Worm (Caenorhabditis elegans): ENCODE measurements around the gene F19B2.7.

F19B2.7 gene

ce11 chrV:20151432-20151831 lies at the start of gene F19B2.7:
Gene F19B2.7, plus strand, starts transcription at chrV:20151732.
- no peak for TF ChIP-seq T22C8.4 (GFP tag; IDR thresholded peaks at IDR 0.05)
- TF ChIP-seq ztf-23 (GFP tag; IDR thresholded peaks at IDR 0.05), result no peak
- no peak for TF ChIP-seq flt-1 (GFP tag; IDR thresholded peaks at IDR 0.05)

ce11 chrV:20104417-20104816 lies 47.1 kb upstream of the F19B2.7 start:
- TF ChIP-seq ref-1 (GFP tag; conservative IDR thresholded peaks at IDR 0.05) (no peak), T22C8.4 (GFP tag; IDR thresholded peaks at IDR 0.05) (peak; percentile 45; the same call in 1 of the 2 replicates)

DNA sequence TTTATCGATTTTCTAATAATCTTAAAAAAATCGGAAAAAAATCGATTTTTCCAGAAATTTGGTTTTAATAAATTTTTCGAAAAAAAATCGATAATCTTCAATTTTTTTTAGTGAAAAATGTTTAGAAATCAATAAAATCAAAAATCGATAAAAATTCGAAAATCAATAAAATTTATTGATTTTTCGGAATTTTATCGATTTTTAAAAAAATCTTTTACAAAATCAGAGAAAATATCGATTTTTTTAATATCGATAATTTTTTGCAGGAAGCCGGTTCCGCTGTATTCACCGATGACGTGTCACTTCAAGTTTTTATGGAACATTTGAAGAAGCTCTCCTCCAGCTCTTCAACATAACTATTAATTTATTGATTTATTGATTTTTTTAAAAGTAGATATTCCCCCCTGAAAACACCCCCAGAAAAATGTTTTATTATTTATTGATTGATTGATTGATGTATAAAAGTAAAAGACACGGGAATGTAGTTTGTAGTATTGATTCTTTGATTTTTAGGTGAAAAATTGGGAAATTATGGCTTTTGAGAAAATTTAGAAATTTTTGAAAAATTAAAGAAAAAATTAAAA lies 46.2 kb upstream of the F19B2.7 start:
- peak; percentile 63; the same call in 1 of the 2 replicates for TF ChIP-seq T22C8.4 (GFP tag; IDR thresholded peaks at IDR 0.05)
- TF ChIP-seq cog-1 (tag; optimal IDR thresholded peaks at IDR 0.05), result no peak
- no peak for TF ChIP-seq flt-1 (GFP tag; IDR thresholded peaks at IDR 0.05)

ce11 chrV:20119770-20120169 lies 31.8 kb upstream of the F19B2.7 start:
- TF ChIP-seq T22C8.4 (GFP tag; IDR thresholded peaks at IDR 0.05) (no peak), tab-1 (GFP tag; IDR thresholded peaks at IDR 0.05) (no peak), ztf-29 (GFP tag; IDR thresholded peaks at IDR 0.05) (no peak), ref-1 (GFP tag; conservative IDR thresholded peaks at IDR 0.05) (no peak), klf-2 (GFP tag; conservative IDR thresholded peaks at IDR 0.05) (no peak), med-1 (GFP tag; optimal IDR thresholded peaks at IDR 0.05; ENCODE audit: insufficient read depth) (no peak), flt-1 (GFP tag; IDR thresholded peaks at IDR 0.05) (no peak), cog-1 (tag; optimal IDR thresholded peaks at IDR 0.05) (no peak), ztf-23 (GFP tag; IDR thresholded peaks at IDR 0.05) (no peak)

- no peak for TF ChIP-seq flt-1 (GFP tag; IDR thresholded peaks at IDR 0.05)
- TF ChIP-seq ztf-23 (GFP tag; IDR thresholded peaks at IDR 0.05), result no peak
- no peak for TF ChIP-seq T22C8.4 (GFP tag; IDR thresholded peaks at IDR 0.05)
- TF ChIP-seq ztf-29 (GFP tag; IDR thresholded peaks at IDR 0.05), result no peak
- TF ChIP-seq cog-1 (tag; optimal IDR thresholded peaks at IDR 0.05), result no peak
- no peak for TF ChIP-seq med-1 (GFP tag; optimal IDR thresholded peaks at IDR 0.05; ENCODE audit: insufficient read depth)
- no peak for TF ChIP-seq klf-2 (GFP tag; conservative IDR thresholded peaks at IDR 0.05)
- no peak for TF ChIP-seq tab-1 (GFP tag; IDR thresholded peaks at IDR 0.05)
- no peak for TF ChIP-seq ref-1 (GFP tag; conservative IDR thresholded peaks at IDR 0.05)
Observed at ce11 chrV:20120623-20121165, 30.8 kb upstream of the F19B2.7 start, which contains the start of gene ncx-1. Gene ncx-1, minus strand, starts transcription at chrV:20120673.

DNA sequence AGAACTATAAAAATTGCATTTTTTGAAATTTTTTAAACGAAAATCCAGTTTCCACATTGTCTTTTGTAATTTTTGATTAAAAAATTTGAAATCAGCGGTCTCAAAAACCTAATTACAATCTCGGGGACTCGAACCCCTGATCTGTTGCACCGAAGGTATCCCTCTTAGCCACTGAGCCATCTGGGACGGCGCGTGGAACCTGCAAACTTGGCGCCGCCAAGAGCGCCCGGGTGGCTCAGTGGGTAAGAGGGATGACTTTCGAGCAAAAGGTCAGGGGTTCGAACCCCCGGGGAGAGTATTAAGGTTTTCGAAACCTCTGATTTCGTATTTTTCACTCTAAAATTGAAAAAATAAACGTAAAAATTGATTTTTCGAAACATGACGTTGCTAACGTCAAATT lies 28.5 kb upstream of the F19B2.7 start:
- no peak for TF ChIP-seq T22C8.4 (GFP tag; IDR thresholded peaks at IDR 0.05)
- no peak for TF ChIP-seq ref-1 (GFP tag; conservative IDR thresholded peaks at IDR 0.05)
- no peak for TF ChIP-seq med-1 (GFP tag; optimal IDR thresholded peaks at IDR 0.05; ENCODE audit: insufficient read depth)
- TF ChIP-seq ztf-23 (GFP tag; IDR thresholded peaks at IDR 0.05), result no peak
- TF ChIP-seq ztf-29 (GFP tag; IDR thresholded peaks at IDR 0.05), result no peak
- TF ChIP-seq klf-2 (GFP tag; conservative IDR thresholded peaks at IDR 0.05), result no peak
- no peak for TF ChIP-seq flt-1 (GFP tag; IDR thresholded peaks at IDR 0.05)
- no peak for TF ChIP-seq cog-1 (tag; optimal IDR thresholded peaks at IDR 0.05)
- TF ChIP-seq tab-1 (GFP tag; IDR thresholded peaks at IDR 0.05), result no peak

DNA sequence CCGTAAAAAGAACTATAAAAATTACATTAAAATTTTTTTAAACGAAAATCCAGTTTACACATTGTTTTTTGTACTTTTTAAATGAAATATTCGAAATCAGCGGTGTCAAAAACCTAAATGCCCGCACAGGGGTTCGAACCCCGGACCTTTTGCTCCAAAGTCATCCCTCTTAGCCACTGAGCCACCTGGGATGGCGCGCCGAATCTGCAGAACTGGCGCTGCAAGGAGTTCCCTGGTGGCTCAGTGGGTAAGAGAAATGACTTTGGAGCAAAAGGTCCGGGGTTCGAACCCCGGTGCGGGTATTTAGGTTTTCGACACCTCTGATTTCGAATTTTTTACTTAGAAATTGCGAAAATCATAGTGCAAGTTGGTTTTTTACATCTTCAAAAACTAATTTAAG lies 27.9 kb upstream of the F19B2.7 start:
- TF ChIP-seq ztf-29 (GFP tag; IDR thresholded peaks at IDR 0.05) (no peak), ztf-23 (GFP tag; IDR thresholded peaks at IDR 0.05) (no peak), ref-1 (GFP tag; conservative IDR thresholded peaks at IDR 0.05) (no peak), med-1 (GFP tag; optimal IDR thresholded peaks at IDR 0.05; ENCODE audit: insufficient read depth) (no peak), klf-2 (GFP tag; conservative IDR thresholded peaks at IDR 0.05) (no peak), T22C8.4 (GFP tag; IDR thresholded peaks at IDR 0.05) (no peak), tab-1 (GFP tag; IDR thresholded peaks at IDR 0.05) (no peak)

DNA sequence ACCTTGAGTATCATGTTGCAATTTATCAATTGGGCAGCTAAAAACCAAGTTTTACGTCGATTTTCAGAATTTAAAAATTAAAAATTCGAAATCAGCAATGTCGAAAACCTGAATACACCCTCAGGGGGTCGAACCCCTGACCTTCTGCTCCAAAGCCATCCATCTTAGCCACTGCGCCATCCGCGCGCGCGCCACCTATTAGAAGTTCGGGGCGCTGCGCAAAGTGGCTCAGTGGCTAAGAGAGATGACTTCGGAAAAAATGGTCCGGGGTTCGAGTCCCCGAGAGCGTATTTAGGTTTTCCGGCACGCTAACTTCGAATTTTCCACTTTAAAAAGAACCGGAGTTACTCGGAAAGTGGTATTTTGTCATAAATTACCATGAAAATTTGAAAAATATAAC lies 27.1 kb upstream of the F19B2.7 start:
- TF ChIP-seq klf-2 (GFP tag; conservative IDR thresholded peaks at IDR 0.05) (no peak), cog-1 (tag; optimal IDR thresholded peaks at IDR 0.05) (no peak), ref-1 (GFP tag; conservative IDR thresholded peaks at IDR 0.05) (no peak), tab-1 (GFP tag; IDR thresholded peaks at IDR 0.05) (no peak), T22C8.4 (GFP tag; IDR thresholded peaks at IDR 0.05) (no peak), flt-1 (GFP tag; IDR thresholded peaks at IDR 0.05) (no peak), med-1 (GFP tag; optimal IDR thresholded peaks at IDR 0.05; ENCODE audit: insufficient read depth) (no peak), ztf-23 (GFP tag; IDR thresholded peaks at IDR 0.05) (no peak), ztf-29 (GFP tag; IDR thresholded peaks at IDR 0.05) (no peak)

ce11 chrV:20125137-20125536 lies 26.4 kb upstream of the F19B2.7 start:
- TF ChIP-seq med-1 (GFP tag; optimal IDR thresholded peaks at IDR 0.05; ENCODE audit: insufficient read depth) (no peak), ref-1 (GFP tag; conservative IDR thresholded peaks at IDR 0.05) (no peak), T22C8.4 (GFP tag; IDR thresholded peaks at IDR 0.05) (no peak)

DNA sequence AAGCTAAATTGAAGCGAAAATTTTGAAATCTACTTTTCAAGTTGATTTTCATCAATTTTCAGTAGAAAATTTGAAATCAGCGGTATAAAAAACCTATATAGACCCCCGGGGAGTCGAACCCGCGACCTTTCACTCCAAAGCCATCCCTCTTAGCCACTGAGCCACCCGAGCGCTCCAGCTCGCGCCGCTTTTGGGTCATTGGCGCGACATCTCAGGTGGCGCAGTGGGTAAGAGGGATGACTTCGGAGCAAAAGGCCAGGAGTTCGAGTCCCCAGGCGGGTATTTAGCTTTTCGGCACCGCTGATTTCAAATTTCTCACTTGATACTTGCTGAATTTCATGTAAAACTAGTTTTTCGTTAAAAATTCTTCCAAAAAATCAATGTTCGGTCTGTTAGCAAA lies 24.9 kb upstream of the F19B2.7 start:
- TF ChIP-seq med-1 (GFP tag; optimal IDR thresholded peaks at IDR 0.05; ENCODE audit: insufficient read depth) (no peak), klf-2 (GFP tag; conservative IDR thresholded peaks at IDR 0.05) (0 out of 2 replicates have a peak, but pooled peaks have one; percentile 23)

- no peak for TF ChIP-seq ref-1 (GFP tag; conservative IDR thresholded peaks at IDR 0.05)
- TF ChIP-seq ztf-29 (GFP tag; IDR thresholded peaks at IDR 0.05), result no peak
- no peak for TF ChIP-seq ztf-23 (GFP tag; IDR thresholded peaks at IDR 0.05)
- TF ChIP-seq med-1 (GFP tag; optimal IDR thresholded peaks at IDR 0.05; ENCODE audit: insufficient read depth), result no peak
- TF ChIP-seq flt-1 (GFP tag; IDR thresholded peaks at IDR 0.05), result no peak
- no peak for TF ChIP-seq T22C8.4 (GFP tag; IDR thresholded peaks at IDR 0.05)
- TF ChIP-seq tab-1 (GFP tag; IDR thresholded peaks at IDR 0.05), result no peak
- TF ChIP-seq klf-2 (GFP tag; conservative IDR thresholded peaks at IDR 0.05), result no peak
- no peak for TF ChIP-seq cog-1 (tag; optimal IDR thresholded peaks at IDR 0.05)
Observed at ce11 chrV:20127543-20127942, 24.0 kb upstream of the F19B2.7 start.
